Worm (Caenorhabditis elegans): ENCODE results near the gene fbxl-3.

fbxl-3 gene

ce11 chrII:5377467-5378238, 21.0 kb downstream of the fbxl-3 start, which contains the start of gene prdx-2 (continued):
- no peak for TF ChIP-seq mxl-1 (tag; optimal IDR thresholded peaks at IDR 0.05)
- no peak for TF ChIP-seq Y79H2A.3 (GFP tag; conservative IDR thresholded peaks at IDR 0.05)
- no peak for TF ChIP-seq lin-26 (GFP tag; IDR thresholded peaks at IDR 0.05)
- TF ChIP-seq hrde-1 (tag; optimal IDR thresholded peaks at IDR 0.05; ENCODE audit: borderline replicate concordance): no peak
- no peak for TF ChIP-seq snpc-1.1 (tag; optimal IDR thresholded peaks at IDR 0.05; ENCODE audit: insufficient read depth)
- TF ChIP-seq nfya-1 (tag; optimal IDR thresholded peaks at IDR 0.05; ENCODE audit: borderline replicate concordance, insufficient read depth): no peak
- peak; percentile 59 for TF ChIP-seq tbp1 (GFP tag; optimal IDR thresholded peaks at IDR 0.05)
- TF ChIP-seq attf-6 (GFP tag; IDR thresholded peaks at IDR 0.05): peak; percentile 68; the same call in 1 of the 2 replicates
- peak; percentile 81 for TF ChIP-seq tlf-1 (GFP tag; optimal IDR thresholded peaks at IDR 0.05)
- TF ChIP-seq sptf-2 (GFP tag; optimal IDR thresholded peaks at IDR 0.05): no peak
- 0 out of 2 replicates have a peak, but pooled peaks have one; percentile 51 for TF ChIP-seq nfyb-1 (GFP tag; IDR thresholded peaks at IDR 0.05)
- TF ChIP-seq ceh-27 (GFP tag; optimal IDR thresholded peaks at IDR 0.05): no peak
- no peak for TF ChIP-seq F23B12.7 (tag; optimal IDR thresholded peaks at IDR 0.05; ENCODE audit: insufficient read depth)
- TF ChIP-seq F49E8.2 (tag; optimal IDR thresholded peaks at IDR 0.05; ENCODE audit: insufficient read depth): peak; percentile 16
- peak; percentile 35 for TF ChIP-seq snpc-3.4 (tag; optimal IDR thresholded peaks at IDR 0.05)
- no peak for TF ChIP-seq nhr-120 (GFP tag; IDR thresholded peaks at IDR 0.05)
- peak; percentile 44 for TF ChIP-seq athp-1 (tag; optimal IDR thresholded peaks at IDR 0.05)
- TF ChIP-seq mel-28 (tag; optimal IDR thresholded peaks at IDR 0.05; ENCODE audit: borderline replicate concordance): no peak
- TF ChIP-seq let-526 (GFP tag; IDR thresholded peaks at IDR 0.05): no peak
- TF ChIP-seq F22D6.2 (tag; optimal IDR thresholded peaks at IDR 0.05): no peak
- no peak for TF ChIP-seq atf-7 (tag; optimal IDR thresholded peaks at IDR 0.05)
- TF ChIP-seq rcor-1 (GFP tag; IDR thresholded peaks at IDR 0.05): peak; percentile 67
- TF ChIP-seq F33H1.4 (GFP tag; IDR thresholded peaks at IDR 0.05): peak; percentile 90
- TF ChIP-seq ekl-4 (GFP tag; IDR thresholded peaks at IDR 0.05): peak; percentile 70; the same call in 1 of the 2 replicates
- no peak for TF ChIP-seq bed-1 (GFP tag; IDR thresholded peaks at IDR 0.05)
- TF ChIP-seq snpc-4 (GFP tag; optimal IDR thresholded peaks at IDR 0.05): no peak
- no peak for TF ChIP-seq snpc-4 (tag; optimal IDR thresholded peaks at IDR 0.05)
- no peak for TF ChIP-seq ztf-25 (GFP tag; IDR thresholded peaks at IDR 0.05)
- no peak for TF ChIP-seq nhr-80 (tag; optimal IDR thresholded peaks at IDR 0.05)
- no peak for TF ChIP-seq repo-1 (tag; optimal IDR thresholded peaks at IDR 0.05)
- TF ChIP-seq C06A6.2 (GFP tag; conservative IDR thresholded peaks at IDR 0.05): no peak
- TF ChIP-seq madf-6 (GFP tag; IDR thresholded peaks at IDR 0.05): peak; percentile 96
- no peak for TF ChIP-seq sdz-38 (tag; optimal IDR thresholded peaks at IDR 0.05)
- no peak for TF ChIP-seq ztf-6 (GFP tag; IDR thresholded peaks at IDR 0.05)
- no peak for TF ChIP-seq rpc-1 (optimal IDR thresholded peaks at IDR 0.05)
- no peak for TF ChIP-seq rpc-1 (tag; optimal IDR thresholded peaks at IDR 0.05)
- no peak for TF ChIP-seq die-1 (tag; optimal IDR thresholded peaks at IDR 0.05)
- TF ChIP-seq unc-62 (GFP tag; optimal IDR thresholded peaks at IDR 0.05): no peak
- peak; percentile 14; the same call in 1 of the 2 replicates for TF ChIP-seq hmg-1.2 (GFP tag; IDR thresholded peaks at IDR 0.05)
- TF ChIP-seq ceh-40 (GFP tag; IDR thresholded peaks at IDR 0.05): no peak
- peak; percentile 86; the same call in 1 of the 2 replicates for TF ChIP-seq madf-3 (GFP tag; IDR thresholded peaks at IDR 0.05)
- no peak for TF ChIP-seq chd-7 (tag; optimal IDR thresholded peaks at IDR 0.05)
- no peak for TF ChIP-seq nfya-2 (GFP tag; IDR thresholded peaks at IDR 0.05)
- TF ChIP-seq him-1 (tag; optimal IDR thresholded peaks at IDR 0.05): peak; percentile 25
- peak; percentile 73 for TF ChIP-seq B0336.3 (GFP tag; IDR thresholded peaks at IDR 0.05)
- TF ChIP-seq let-607 (tag; optimal IDR thresholded peaks at IDR 0.05): no peak
- TF ChIP-seq pbrm-1 (GFP tag; IDR thresholded peaks at IDR 0.05): peak; percentile 68; the same call in 1 of the 2 replicates

Data from whole organism, young adult.